Fruit fly (Drosophila melanogaster) whole organism, embryonic: Measurements from ENCODE around the gene peng.
A peak's percentile ranks its signal among the peaks of the same experiment; 100 is the strongest.

Experiments
- CG12071 ChIP-seq: fragments of 200-800 bp; sonication (Bioruptor generic); optimal IDR thresholded peaks from 3 replicates; lab custom pipeline; 2018; ENCODE audit warnings: missing biosample characterization, mild to moderate bottlenecking, missing genetic modification characterization
- CG12659 ChIP-seq: fragments of 200-800 bp; sonication (Bioruptor generic); optimal IDR thresholded peaks from 3 replicates; lab custom pipeline; 2017; ENCODE audit warnings: mild to moderate bottlenecking, missing biosample characterization, missing genetic modification reagents, missing genetic modification characterization
- CG12769 ChIP-seq: fragments of 200-800 bp; sonication (Bioruptor generic); optimal IDR thresholded peaks from 2 replicates; lab custom pipeline; 2019; ENCODE audit warnings: missing biosample characterization, mild to moderate bottlenecking, missing genetic modification characterization, moderate library complexity
- CG13624 ChIP-seq: fragments of 200-800 bp; sonication (Bioruptor generic); optimal IDR thresholded peaks from 2 replicates; lab custom pipeline; 2016; ENCODE audit warnings: missing biosample characterization, missing genetic modification characterization
- CG16813 ChIP-seq: fragments of 200-800 bp; sonication (Bioruptor generic); IDR thresholded peaks from 3 replicates; pipeline ENCODE4 v1.3.6; 2022; ENCODE audit warnings: missing biosample characterization, missing genetic modification characterization; ENCODE audit not compliant: partially characterized antibody
- CG17568 ChIP-seq: fragments of 200-800 bp; sonication (Bioruptor generic); optimal IDR thresholded peaks from 2 replicates; lab custom pipeline; 2018; ENCODE audit warnings: missing biosample characterization, mild to moderate bottlenecking, missing genetic modification characterization, moderate library complexity
- CG17802 ChIP-seq: fragments of 200-800 bp; sonication (Bioruptor generic); optimal IDR thresholded peaks from 2 replicates; lab custom pipeline; 2018; ENCODE audit warnings: missing biosample characterization, mild to moderate bottlenecking, missing genetic modification characterization, moderate library complexity
- CG3281 ChIP-seq: fragments of 200-800 bp; sonication (Bioruptor generic); optimal IDR thresholded peaks from 3 replicates; lab custom pipeline; 2017; ENCODE audit warnings: missing biosample characterization, mild to moderate bottlenecking, missing genetic modification characterization
- CG4360 ChIP-seq: fragments of 200-800 bp; sonication (Bioruptor generic); IDR thresholded peaks from 2 replicates; pipeline ENCODE4 v1.3.6; 2022; ENCODE audit warnings: missing biosample characterization, missing genetic modification characterization
- CG43689 ChIP-seq: fragments of 200-800 bp; sonication (Bioruptor generic); IDR thresholded peaks from 2 replicates; pipeline ENCODE4 v1.3.6; 2022; ENCODE audit warnings: missing biosample characterization, missing genetic modification characterization
- CG6175 ChIP-seq: fragments of 200-800 bp; sonication (Bioruptor generic); IDR thresholded peaks from 3 replicates; pipeline ENCODE4 v1.3.6; 2022; ENCODE audit warnings: missing biosample characterization, missing genetic modification characterization
- CG8281 ChIP-seq: fragments of 200-800 bp; sonication (Bioruptor generic); optimal IDR thresholded peaks from 2 replicates; lab custom pipeline; 2018; ENCODE audit warnings: missing biosample characterization, mild to moderate bottlenecking, missing genetic modification characterization, moderate library complexity
- CG8290 ChIP-seq, 3 experiments: fragments of 200-800 bp; sonication (Bioruptor generic); optimal IDR thresholded peaks; 2 replicates each; lab custom pipeline; 2016 to 2019; ENCODE audit warnings: missing biosample characterization in 3 of 3, missing genetic modification characterization in 3 of 3, mild to moderate bottlenecking in 2 of 3, moderate library complexity in 1 of 3
- CG8359 ChIP-seq: fragments of 200-800 bp; sonication (Bioruptor generic); optimal IDR thresholded peaks from 2 replicates; lab custom pipeline; 2017; ENCODE audit warnings: missing biosample characterization, mild to moderate bottlenecking, missing genetic modification characterization, borderline replicate concordance
- CG9797 ChIP-seq: fragments of 200-800 bp; sonication (Bioruptor generic); optimal IDR thresholded peaks from 3 replicates; lab custom pipeline; 2018; ENCODE audit warnings: missing biosample characterization, mild to moderate bottlenecking, missing genetic modification characterization
- Camta ChIP-seq: fragments of 200-800 bp; sonication (Bioruptor generic); optimal IDR thresholded peaks from 2 replicates; lab custom pipeline; 2016; ENCODE audit warnings: missing biosample characterization, missing genetic modification characterization
- Dll ChIP-seq: fragments of 200-800 bp; sonication (Bioruptor generic); IDR thresholded peaks from 4 replicates; pipeline ENCODE4 v1.3.6; 2022; ENCODE audit warnings: missing biosample characterization, missing genetic modification characterization; ENCODE audit not compliant: partially characterized antibody
- Dref ChIP-seq: fragments of 200-800 bp; sonication (Bioruptor generic); IDR thresholded peaks from 2 replicates; pipeline ENCODE4 v1.3.6; 2022; ENCODE audit warnings: missing biosample characterization, missing genetic modification characterization
- Ets65A ChIP-seq: fragments of 200-800 bp; sonication (Bioruptor generic); peaks from one replicate; lab custom pipeline; 2016; ENCODE audit warnings: missing biosample characterization, missing genetic modification characterization
- Fer1 ChIP-seq: fragments of 200-800 bp; sonication (Bioruptor generic); optimal IDR thresholded peaks from 2 replicates; lab custom pipeline; 2017; ENCODE audit warnings: missing biosample characterization, mild to moderate bottlenecking, missing genetic modification characterization
- Hsf ChIP-seq: fragments of 200-800 bp; sonication (Bioruptor generic); optimal IDR thresholded peaks from 3 replicates; lab custom pipeline; 2016; ENCODE audit warnings: missing biosample characterization, missing genetic modification characterization
- MBD-R2 ChIP-seq: fragments of 200-800 bp; sonication (Bioruptor generic); IDR thresholded peaks from 2 replicates; pipeline ENCODE4 v1.3.6; 2022; ENCODE audit warnings: missing biosample characterization, missing genetic modification characterization
- MESR4 ChIP-seq: fragments of 200-800 bp; sonication (Bioruptor generic); optimal IDR thresholded peaks from 2 replicates; lab custom pipeline; 2018; ENCODE audit warnings: missing biosample characterization, mild to moderate bottlenecking, missing genetic modification characterization, moderate library complexity
- Mes4 ChIP-seq: fragments of 200-800 bp; sonication (Bioruptor generic); optimal IDR thresholded peaks from 2 replicates; lab custom pipeline; 2016; ENCODE audit warnings: missing biosample characterization, missing genetic modification characterization
- NC2β ChIP-seq: fragments of 200-800 bp; sonication (Bioruptor generic); optimal IDR thresholded peaks from 2 replicates; lab custom pipeline; 2016; ENCODE audit warnings: missing biosample characterization, missing genetic modification characterization
- NFAT ChIP-seq: fragments of 200-800 bp; sonication (Bioruptor generic); IDR thresholded peaks from 2 replicates; pipeline ENCODE4 v1.3.6; 2022; ENCODE audit warnings: missing biosample characterization, missing genetic modification characterization
- Pdp1 ChIP-seq, 2 experiments: fragments of 200-800 bp; sonication (Bioruptor generic); optimal IDR thresholded peaks; 3 replicates each; lab custom pipeline; 2016; ENCODE audit warnings: missing biosample characterization in 2 of 2, missing genetic modification characterization in 2 of 2, mild to moderate bottlenecking in 1 of 2, moderate library complexity in 1 of 2
- Sry-β ChIP-seq: fragments of 200-800 bp; sonication (Bioruptor generic); optimal IDR thresholded peaks from 2 replicates; lab custom pipeline; 2018; ENCODE audit warnings: missing biosample characterization, mild to moderate bottlenecking, missing genetic modification characterization, moderate library complexity
- Tbp ChIP-seq: fragments of >200 bp; optimal IDR thresholded peaks from 2 replicates; lab custom pipeline; 2018; ENCODE audit warnings: missing biosample characterization, missing genetic modification characterization
- cg ChIP-seq: fragments of 200-800 bp; sonication (Bioruptor generic); optimal IDR thresholded peaks from 3 replicates; lab custom pipeline; 2019; ENCODE audit warnings: missing biosample characterization, mild to moderate bottlenecking, missing genetic modification characterization, moderate library complexity
- chif ChIP-seq, 2 experiments: fragments of 200-800 bp; sonication (Bioruptor generic); optimal IDR thresholded peaks; 3 replicates each; lab custom pipeline; 2016; ENCODE audit warnings: missing biosample characterization in 2 of 2, missing genetic modification characterization in 2 of 2
- chm ChIP-seq: fragments of 200-800 bp; sonication (Bioruptor generic); IDR thresholded peaks from 2 replicates; pipeline ENCODE4 v1.3.6; 2022; ENCODE audit warnings: missing biosample characterization, missing genetic modification characterization
- exex ChIP-seq: fragments of 200-800 bp; sonication (Bioruptor generic); optimal IDR thresholded peaks from 4 replicates; lab custom pipeline; 2018; ENCODE audit warnings: missing biosample characterization, mild to moderate bottlenecking, missing genetic modification characterization, moderate library complexity
- fd96Cb ChIP-seq: fragments of 200-800 bp; sonication (Bioruptor generic); optimal IDR thresholded peaks from 2 replicates; lab custom pipeline; 2018; ENCODE audit warnings: missing biosample characterization, mild to moderate bottlenecking, missing genetic modification characterization, moderate library complexity
- grau ChIP-seq: fragments of 200-800 bp; optimal IDR thresholded peaks from 3 replicates; lab custom pipeline; 2019; ENCODE audit warnings: missing biosample characterization, mild to moderate bottlenecking, missing genetic modification characterization, moderate library complexity
- ind ChIP-seq: fragments of 200-800 bp; sonication (Bioruptor generic); optimal IDR thresholded peaks from 3 replicates; lab custom pipeline; 2016; ENCODE audit warnings: missing biosample characterization, missing genetic modification characterization
- jigr1 ChIP-seq: fragments of 200-800 bp; sonication (Bioruptor generic); IDR thresholded peaks from 3 replicates; pipeline ENCODE4 v1.3.6; 2022; ENCODE audit warnings: missing biosample characterization, missing genetic modification characterization
- lmd ChIP-seq: fragments of 200-800 bp; sonication (Bioruptor generic); IDR thresholded peaks from 2 replicates; pipeline ENCODE4 v1.3.6; 2022; ENCODE audit warnings: missing biosample characterization, missing genetic modification characterization
- mam ChIP-seq: fragments of 200-800 bp; sonication (Bioruptor generic); optimal IDR thresholded peaks from 3 replicates; lab custom pipeline; 2016; ENCODE audit warnings: missing biosample characterization, missing genetic modification characterization
- mirr ChIP-seq: fragments of 200-800 bp; sonication (Bioruptor generic); optimal IDR thresholded peaks from 3 replicates; lab custom pipeline; 2018; ENCODE audit warnings: missing biosample characterization, mild to moderate bottlenecking, missing genetic modification characterization
- onecut ChIP-seq: fragments of 200-800 bp; sonication (Bioruptor generic); IDR thresholded peaks from 2 replicates; pipeline ENCODE4 v1.3.6; 2022; ENCODE audit warnings: missing biosample characterization, missing genetic modification characterization
- pfk ChIP-seq: fragments of 200-800 bp; sonication (Bioruptor generic); optimal IDR thresholded peaks from 2 replicates; lab custom pipeline; 2018; ENCODE audit warnings: missing biosample characterization, mild to moderate bottlenecking, missing genetic modification characterization, moderate library complexity
- ro ChIP-seq: fragments of 200-800 bp; sonication (Bioruptor generic); IDR thresholded peaks from 2 replicates; pipeline ENCODE4 v1.3.6; 2022; ENCODE audit warnings: missing biosample characterization, missing genetic modification characterization
- row ChIP-seq: fragments of 200-800 bp; sonication (Bioruptor generic); IDR thresholded peaks from 3 replicates; pipeline ENCODE4 v1.3.6; 2022; ENCODE audit warnings: missing biosample characterization, missing genetic modification characterization
- sens ChIP-seq: fragments of 200-800 bp; sonication (Bioruptor generic); peaks from one replicate; lab custom pipeline; 2016; ENCODE audit warnings: missing biosample characterization, missing genetic modification characterization
- sim ChIP-seq: fragments of 200-800 bp; sonication (Bioruptor generic); IDR thresholded peaks from 2 replicates; pipeline ENCODE4 v1.3.6; 2022; ENCODE audit warnings: missing biosample characterization, missing genetic modification characterization
- tna ChIP-seq: fragments of 200-800 bp; sonication (Bioruptor generic); IDR thresholded peaks from 2 replicates; pipeline ENCODE4 v1.3.6; 2022; ENCODE audit warnings: missing biosample characterization, missing genetic modification characterization; ENCODE audit not compliant: partially characterized antibody
- zen2 ChIP-seq: fragments of 200-800 bp; sonication (Bioruptor generic); IDR thresholded peaks from 3 replicates; pipeline ENCODE4 v1.3.6; 2022; ENCODE audit warnings: missing biosample characterization, missing genetic modification characterization; ENCODE audit not compliant: partially characterized antibody

The peng gene

dm6 chrX:21351210-21351824 is 1.7 kb upstream of the peng start:
- TF ChIP-seq CG12769 (tag; lab: Kevin White, UChicago) (no peak), grau (tag; lab: Kevin White, UChicago) (peak; percentile 15), MBD-R2 (peak; percentile 55), CG17568 (GFP tag; lab: Kevin White, UChicago) (no peak), CG4360 (GFP tag; lab: Robert Waterston, UW) (peak; percentile 40; the same call in 1 of the 2 replicates), pfk (GFP tag; lab: Kevin White, UChicago) (no peak), Sry-β (peak; percentile 89), Hsf (no peak), CG43689 (GFP tag; lab: Robert Waterston, UW) (no peak), onecut (GFP tag; lab: Robert Waterston, UW) (peak; percentile 99), cg (GFP tag; lab: Kevin White, UChicago) (peak; percentile 77), Ets65A (GFP tag; lab: Kevin White, UChicago) (peak; percentile 35), row (peak; percentile 51; the same call in 2 of the 3 replicates), sens (GFP tag; lab: Kevin White, UChicago) (peak; percentile 63), zen2 (GFP tag; lab: Robert Waterston, UW) (no peak), sim (no peak), NC2β (GFP tag; lab: Kevin White, UChicago) (no peak), MESR4 (peak; percentile 9)

DNA sequence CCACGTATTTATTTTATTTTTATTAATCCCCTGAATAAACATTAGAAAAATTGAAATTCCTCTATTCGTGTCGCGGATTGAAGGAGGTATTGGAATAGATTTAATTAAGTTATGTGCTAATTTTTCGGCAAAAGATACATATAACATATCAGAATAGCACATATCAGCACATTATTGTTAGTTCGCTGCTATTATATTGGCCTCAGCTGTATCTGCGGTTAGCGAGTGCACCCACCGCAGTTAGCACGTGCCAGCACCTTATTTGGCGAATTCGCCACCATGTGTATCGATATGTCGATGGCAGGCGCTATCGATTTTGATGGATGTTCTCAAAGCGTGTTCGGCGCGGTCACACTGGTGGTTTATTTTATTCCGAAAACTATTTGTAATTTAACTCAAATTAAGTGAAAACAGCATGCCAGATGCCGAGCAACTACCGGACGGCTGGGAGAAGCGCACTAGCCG is 4.6 kb downstream of the peng start, which contains the start of gene dod:
Gene dod (plus strand): TSS at position 323 of the 465 bp plus-strand sequence.
- no peak for TF ChIP-seq CG12071 (GFP tag; lab: Kevin White, UChicago)
- peak; percentile 87 for TF ChIP-seq onecut (GFP tag; lab: Robert Waterston, UW)
- peak; percentile 34 for TF ChIP-seq ind (GFP tag; lab: Kevin White, UChicago)
- no peak for TF ChIP-seq mirr (GFP tag; lab: Kevin White, UChicago)
- peak; percentile 91 for TF ChIP-seq CG9797 (GFP tag; lab: Kevin White, UChicago)
- TF ChIP-seq Camta: peak; percentile 11
- TF ChIP-seq CG3281 (GFP tag; lab: Kevin White, UChicago): peak; percentile 49
- peak; percentile 79 for TF ChIP-seq CG16813 (GFP tag; lab: Robert Waterston, UW)
- no peak for TF ChIP-seq Mes4 (GFP tag; lab: Kevin White, UChicago)
- TF ChIP-seq Hsf: peak; percentile 30
- peak; percentile 61; the same call in 1 of the 2 replicates for TF ChIP-seq NFAT (GFP tag; lab: Robert Waterston, UW)
- TF ChIP-seq fd96Cb (tag; lab: Kevin White, UChicago): no peak
- TF ChIP-seq CG6175 (GFP tag; lab: Robert Waterston, UW): no peak
- TF ChIP-seq Dll: peak; percentile 69
- no peak for TF ChIP-seq Tbp (GFP tag; lab: Kevin White, UChicago)
- TF ChIP-seq chm (GFP tag; lab: Robert Waterston, UW): peak; percentile 38; the same call in 1 of the 2 replicates
- no peak for TF ChIP-seq CG17802 (tag; lab: Kevin White, UChicago)
- TF ChIP-seq CG8290 (GFP tag; optimal IDR thresholded peaks at IDR 0.05; lab: Kevin White, UChicago): no peak
- TF ChIP-seq CG8290 (tag; optimal IDR thresholded peaks at IDR 0.05; lab: Kevin White, UChicago): peak in 1 of 2 experiments; percentile 91
- peak; percentile 83 for TF ChIP-seq CG12659 (GFP tag; lab: Kevin White, UChicago)
- peak; percentile 59 for TF ChIP-seq tna (GFP tag; lab: Robert Waterston, UW)
- peak; percentile 97 for TF ChIP-seq Dref (GFP tag; lab: Robert Waterston, UW)
- peak; percentile 26 to 53 for TF ChIP-seq Pdp1 (GFP tag; optimal IDR thresholded peaks at IDR 0.05; lab: Kevin White, UChicago)
- TF ChIP-seq exex: no peak
- no peak for TF ChIP-seq jigr1 (GFP tag; lab: Robert Waterston, UW)
- peak; percentile 61 for TF ChIP-seq CG13624 (GFP tag; lab: Kevin White, UChicago)
- TF ChIP-seq ro: no peak
- TF ChIP-seq lmd (GFP tag; lab: Robert Waterston, UW): peak; percentile 47; the same call in 1 of the 2 replicates
- TF ChIP-seq CG8359: no peak
- peak; percentile 29 to 32 for TF ChIP-seq chif (GFP tag; optimal IDR thresholded peaks at IDR 0.05; lab: Kevin White, UChicago)
- TF ChIP-seq CG8281 (tag; lab: Kevin White, UChicago): no peak
- TF ChIP-seq Fer1 (GFP tag; lab: Kevin White, UChicago): peak; percentile 63
- peak; percentile 62 for TF ChIP-seq mam
